Worm (Caenorhabditis elegans): ENCODE measurements around the gene F16B12.7.

The F16B12.7 gene

ce11 chrX:14063830-14064229 is 44.5 kb upstream of the F16B12.7 start (continued):
- TF ChIP-seq nhr-90 (tag; optimal IDR thresholded peaks at IDR 0.05; ENCODE audit: poor library complexity) (peak; percentile 87), irx-1 (tag; optimal IDR thresholded peaks at IDR 0.05) (peak; percentile 82), hpl-2 (GFP tag; optimal IDR thresholded peaks at IDR 0.05) (peak; percentile 58), nhr-12 (tag; optimal IDR thresholded peaks at IDR 0.05) (no peak), hlh-17 (GFP tag; optimal IDR thresholded peaks at IDR 0.05; ENCODE audit: borderline replicate concordance) (no peak), lsy-2 (tag; optimal IDR thresholded peaks at IDR 0.05) (peak; percentile 82 to 85), nhr-84 (tag; optimal IDR thresholded peaks at IDR 0.05) (no peak), pqm-1 (tag; optimal IDR thresholded peaks at IDR 0.05) (no peak), unc-86 (tag; optimal IDR thresholded peaks at IDR 0.05) (peak; percentile 75), egl-27 (tag; optimal IDR thresholded peaks at IDR 0.05) (peak; percentile 33 to 56), hlh-4 (tag; optimal IDR thresholded peaks at IDR 0.05) (no peak), blmp-1 (tag; optimal IDR thresholded peaks at IDR 0.05) (peak; percentile 39), C34B4.2 (tag; optimal IDR thresholded peaks at IDR 0.05) (no peak), dpl-1 (GFP tag; optimal IDR thresholded peaks at IDR 0.05) (peak in 2 of 3 experiments; percentile 37 to 49), rnt-1 (tag; optimal IDR thresholded peaks at IDR 0.05) (peak; percentile 92), mef-2 (tag; optimal IDR thresholded peaks at IDR 0.05) (no peak), lin-14 (GFP tag; optimal IDR thresholded peaks at IDR 0.05) (peak; percentile 91), tbx-2 (tag; optimal IDR thresholded peaks at IDR 0.05) (peak; percentile 89), ztf-11 (tag; optimal IDR thresholded peaks at IDR 0.05) (peak in 1 of 2 experiments; percentile 29), nhr-77 (tag; optimal IDR thresholded peaks at IDR 0.05) (peak; percentile 80), efl-3 (GFP tag; optimal IDR thresholded peaks at IDR 0.05) (peak; percentile 5), ama-1 (optimal IDR thresholded peaks at IDR 0.05) (peak; percentile 78), jun-1 (tag; optimal IDR thresholded peaks at IDR 0.05) (peak; percentile 74), ets-5 (GFP tag; IDR thresholded peaks at IDR 0.05) (no peak), nhr-71 (tag; optimal IDR thresholded peaks at IDR 0.05) (peak; percentile 94), pag-3 (tag; optimal IDR thresholded peaks at IDR 0.05; ENCODE audit: borderline replicate concordance, insufficient read depth) (no peak), C04F5.9 (tag; optimal IDR thresholded peaks at IDR 0.05) (peak; percentile 36), efl-1 (optimal IDR thresholded peaks at IDR 0.05) (peak; percentile 54 to 64), efl-1 (GFP tag; optimal IDR thresholded peaks at IDR 0.05 in 1 of 2) (peak; percentile 7 to 94), zip-4 (GFP tag; optimal IDR thresholded peaks at IDR 0.05) (peak; percentile 55), fkh-10 (GFP tag; optimal IDR thresholded peaks at IDR 0.05) (peak; percentile 74), isw-1 (GFP tag; IDR thresholded peaks at IDR 0.05) (peak; percentile 50), unc-98 (GFP tag; IDR thresholded peaks at IDR 0.05) (peak; percentile 63), mab-9 (GFP tag; IDR thresholded peaks at IDR 0.05) (0 out of 2 replicates have a peak, but pooled peaks have one; percentile 44), ceh-88 (GFP tag; IDR thresholded peaks at IDR 0.05) (peak; percentile 66), sptf-1 (tag; optimal IDR thresholded peaks at IDR 0.05) (no peak), mep-1 (tag; optimal IDR thresholded peaks at IDR 0.05) (peak; percentile 90), nhr-19 (GFP tag; conservative IDR thresholded peaks at IDR 0.05) (peak; percentile 91), dsc-1 (tag; optimal IDR thresholded peaks at IDR 0.05) (peak; percentile 94)

- TF ChIP-seq elt-2 (tag; optimal IDR thresholded peaks at IDR 0.05) (no peak), efl-3 (GFP tag; optimal IDR thresholded peaks at IDR 0.05) (no peak), irx-1 (tag; optimal IDR thresholded peaks at IDR 0.05) (no peak), ceh-90 (tag; optimal IDR thresholded peaks at IDR 0.05) (no peak), tlp-1 (tag; optimal IDR thresholded peaks at IDR 0.05) (no peak), aha-1 (tag; optimal IDR thresholded peaks at IDR 0.05) (no peak), tbx-2 (tag; optimal IDR thresholded peaks at IDR 0.05) (no peak), unc-130 (tag; optimal IDR thresholded peaks at IDR 0.05) (no peak), mef-2 (tag; optimal IDR thresholded peaks at IDR 0.05) (no peak), hlh-4 (tag; optimal IDR thresholded peaks at IDR 0.05) (no peak), dpl-1 (GFP tag; optimal IDR thresholded peaks at IDR 0.05) (no peak), snu-23 (GFP tag; optimal IDR thresholded peaks at IDR 0.05) (no peak), ceh-63 (GFP tag; optimal IDR thresholded peaks at IDR 0.05) (no peak), unc-86 (tag; optimal IDR thresholded peaks at IDR 0.05) (no peak), fkh-10 (GFP tag; optimal IDR thresholded peaks at IDR 0.05) (no peak), hpl-2 (GFP tag; optimal IDR thresholded peaks at IDR 0.05) (no peak), nhr-71 (tag; optimal IDR thresholded peaks at IDR 0.05) (no peak), vab-15 (tag; optimal IDR thresholded peaks at IDR 0.05) (no peak), jun-1 (tag; optimal IDR thresholded peaks at IDR 0.05) (no peak)
These were observed 40.7 kb upstream of the F16B12.7 start, which contains the start of gene lgc-21 for ce11 chrX:14067641-14068040. lgc-21 (minus strand) TSS chrX:14067984.

Measured in whole organism, L1 larva.